Fruit fly (Drosophila melanogaster) whole organism, embryonic: ENCODE data around the gene osp.

Source experiments
- D ChIP-seq, 2 experiments: fragments of 200-800 bp in 1 of 2; fragments of >200 bp in 1 of 2; sonication (Bioruptor generic) in 1 of 2; optimal IDR thresholded peaks; 2 replicates in 1 of 2; 3 replicates in 1 of 2; lab custom pipeline; 2017; ENCODE audit warnings: mild to moderate bottlenecking in 1 of 2, missing biosample characterization in 1 of 2, missing genetic modification characterization in 1 of 2, missing genetic modification reagents in 1 of 2
- h ChIP-seq: fragments of >200 bp; optimal IDR thresholded peaks from 2 replicates; lab custom pipeline; 2017

DNA sequence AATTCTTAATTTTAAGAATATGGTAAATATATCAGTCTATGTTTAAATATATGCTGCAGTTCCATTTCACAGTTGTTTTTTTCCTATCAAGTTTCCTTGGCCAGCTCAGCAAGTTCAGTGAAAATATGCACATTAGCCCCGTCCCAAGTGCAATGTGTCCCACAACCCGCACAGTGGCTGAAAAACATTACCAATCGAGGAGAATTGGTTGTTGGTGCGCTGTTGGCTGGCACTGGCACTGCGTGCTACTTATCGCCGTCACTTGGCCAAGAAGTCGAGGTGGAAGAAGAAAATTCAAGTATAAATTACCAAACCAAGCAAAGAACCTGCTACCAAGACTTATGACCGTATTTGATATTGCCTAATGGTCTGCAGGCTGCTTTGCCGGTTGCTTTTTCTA lies 30.3 kb downstream of the osp start:
- no peak for TF ChIP-seq D (optimal IDR thresholded peaks at IDR 0.05; lab: Kevin White, UChicago)
- TF ChIP-seq D (GFP tag; optimal IDR thresholded peaks at IDR 0.05; lab: Kevin White, UChicago) = no peak
- TF ChIP-seq h (lab: Kevin White, UChicago) = no peak
